Fruit fly (Drosophila melanogaster) whole organism, pupa: ENCODE data around the gene Nplp2.

ENCODE experiments used
- CG4496 ChIP-seq: fragments of 200-800 bp; sonication (Bioruptor generic); IDR thresholded peaks from 3 replicates; pipeline ENCODE4 v1.3.6; 2022; ENCODE audit warnings: missing biosample characterization, missing genetic modification characterization
- CG8159 ChIP-seq: fragments of 200-800 bp; sonication (Bioruptor generic); optimal IDR thresholded peaks from 3 replicates; lab custom pipeline; 2018; ENCODE audit warnings: missing biosample characterization, mild to moderate bottlenecking, missing genetic modification characterization, moderate library complexity
- Pif1A ChIP-seq: fragments of 200-800 bp; sonication (Bioruptor generic); optimal IDR thresholded peaks from 3 replicates; lab custom pipeline; 2016; ENCODE audit warnings: missing biosample characterization, missing genetic modification characterization

The Nplp2 gene

dm6 chr3L:13403141-13403867 is 47.1 kb downstream of the Nplp2 start:
- TF ChIP-seq CG4496 (GFP tag; lab: Robert Waterston, UW) (peak; percentile 69), Pif1A (no peak), CG8159 (peak; percentile 20)
- TF ChIP-seq, all 21 proteins: peak for 2
